Worm (Caenorhabditis elegans) whole organism, early embryonic: ENCODE measurements around the gene F14F8.8.
"Not testable (repeated sequence)": the region's sequence is repeated elsewhere in the genome, so short reads cannot be mapped to it uniquely, and the experiment has no call there.

Source experiments
- aly-1 ChIP-seq: sonication (generic microtip); optimal IDR thresholded peaks from 2 replicates; lab custom pipeline; 2016; ENCODE audit warnings: missing genetic modification characterization, missing compliant biosample characterization
- ama-1 ChIP-seq: fragments of 150-350 bp; optimal IDR thresholded peaks from 2 replicates; lab custom pipeline; 2014
- ceh-36 ChIP-seq: sonication (generic microtip); optimal IDR thresholded peaks from 2 replicates; lab custom pipeline; 2016; ENCODE audit warnings: missing genetic modification characterization, inconsistent platforms, missing compliant biosample characterization
- flt-1 ChIP-seq: fragments of 200-800 bp; sonication (Bioruptor generic); IDR thresholded peaks from 2 replicates; pipeline ENCODE4 v1.3.6; 2022; ENCODE audit warnings: missing genetic modification characterization, missing compliant biosample characterization
- hmbx-1 ChIP-seq: sonication (generic microtip); optimal IDR thresholded peaks from 2 replicates; lab custom pipeline; 2016; ENCODE audit warnings: mild to moderate bottlenecking, missing genetic modification characterization, missing compliant biosample characterization
- hnd-1 ChIP-seq: sonication (generic microtip); optimal IDR thresholded peaks from 2 replicates; lab custom pipeline; 2016; ENCODE audit warnings: missing genetic modification characterization, missing compliant biosample characterization
- scrt-1 ChIP-seq: fragments of 200-800 bp; sonication (Bioruptor generic); IDR thresholded peaks from 2 replicates; pipeline ENCODE4 v1.3.6; 2022; ENCODE audit warnings: missing genetic modification characterization, missing compliant biosample characterization
- tbx-11 ChIP-seq: fragments of 200-800 bp; sonication (Bioruptor generic); IDR thresholded peaks from 2 replicates; pipeline ENCODE4 v1.3.6; 2022; ENCODE audit warnings: missing genetic modification characterization, missing compliant biosample characterization
- tbx-37 ChIP-seq: fragments of 200-800 bp; sonication (Bioruptor generic); conservative IDR thresholded peaks from 2 replicates; pipeline ENCODE4 v1.3.6; 2022; ENCODE audit warnings: missing genetic modification reagents, missing genetic modification characterization, missing compliant biosample characterization

ce11 chrV:16660816-16661215 lies 11.3 kb downstream of the F14F8.8 start, which contains the start of gene Y70C5B.2:
- TF ChIP-seq tbx-37; flt-1 (GFP tag; lab: Robert Waterston, UW); hnd-1 (tag; lab: Kevin White, UChicago); tbx-11 (GFP tag; lab: Robert Waterston, UW); aly-1 (tag; lab: Kevin White, UChicago); ama-1 (lab: Kevin White, UChicago); ceh-36 (tag; lab: Kevin White, UChicago); hmbx-1 (tag; lab: Kevin White, UChicago); scrt-1 (GFP tag; lab: Robert Waterston, UW): not testable (repeated sequence)
